Fruit fly (Drosophila melanogaster) whole organism, prepupa: ENCODE measurements around the gene CG4325.

Experiments used
- CG10669 ChIP-seq: fragments of 200-800 bp; sonication (Bioruptor generic); optimal IDR thresholded peaks from 3 replicates; lab custom pipeline; 2018; ENCODE audit warnings: missing biosample characterization, mild to moderate bottlenecking, missing genetic modification characterization, moderate library complexity
- CG11294 ChIP-seq: fragments of 200-800 bp; sonication (Bioruptor generic); IDR thresholded peaks from 2 replicates; pipeline ENCODE4 v1.3.6; 2022; ENCODE audit warnings: missing biosample characterization, missing genetic modification characterization
- CG11762 ChIP-seq: fragments of 200-800 bp; sonication (Bioruptor generic); optimal IDR thresholded peaks from 3 replicates; lab custom pipeline; 2016; ENCODE audit warnings: missing biosample characterization, missing genetic modification characterization; ENCODE audit not compliant: insufficient read depth
- CG11902 ChIP-seq: fragments of 200-800 bp; sonication (Bioruptor generic); optimal IDR thresholded peaks from 3 replicates; lab custom pipeline; 2016; ENCODE audit warnings: missing biosample characterization, missing genetic modification characterization
- CG16779 ChIP-seq: fragments of 200-800 bp; sonication (Bioruptor generic); optimal IDR thresholded peaks from 3 replicates; lab custom pipeline; 2017; ENCODE audit warnings: missing biosample characterization, mild to moderate bottlenecking, missing genetic modification characterization
- CG3032 ChIP-seq: fragments of 200-800 bp; optimal IDR thresholded peaks from 2 replicates; lab custom pipeline; 2019; ENCODE audit warnings: missing biosample characterization, mild to moderate bottlenecking, missing genetic modification characterization, moderate library complexity
- CG31627 ChIP-seq: fragments of 200-800 bp; sonication (Bioruptor generic); optimal IDR thresholded peaks from 3 replicates; lab custom pipeline; 2016; ENCODE audit warnings: missing biosample characterization, missing genetic modification characterization
- CG32006 ChIP-seq: fragments of 200-800 bp; sonication (Bioruptor generic); optimal IDR thresholded peaks from 3 replicates; lab custom pipeline; 2017; ENCODE audit warnings: missing biosample characterization, mild to moderate bottlenecking, missing genetic modification characterization
- CG34406 ChIP-seq: fragments of 200-800 bp; sonication (Bioruptor generic); optimal IDR thresholded peaks from 3 replicates; lab custom pipeline; 2016; ENCODE audit warnings: missing biosample characterization, missing genetic modification characterization
- CG4318 ChIP-seq: fragments of 200-800 bp; sonication (Bioruptor generic); optimal IDR thresholded peaks from 3 replicates; lab custom pipeline; 2017; ENCODE audit warnings: missing biosample characterization, mild to moderate bottlenecking, missing genetic modification characterization
- CG6163 ChIP-seq: fragments of 200-800 bp; sonication (Bioruptor generic); IDR thresholded peaks from 3 replicates; pipeline ENCODE4 v1.3.6; 2022; ENCODE audit warnings: missing biosample characterization, missing genetic modification characterization
- CG6276 ChIP-seq: fragments of 200-800 bp; sonication (Bioruptor generic); optimal IDR thresholded peaks from 2 replicates; lab custom pipeline; 2017; ENCODE audit warnings: missing biosample characterization, mild to moderate bottlenecking, missing genetic modification characterization
- CG6792 ChIP-seq: fragments of 200-800 bp; sonication (Bioruptor generic); optimal IDR thresholded peaks from 3 replicates; lab custom pipeline; 2016; ENCODE audit warnings: missing biosample characterization, missing genetic modification characterization
- CG7368 ChIP-seq: fragments of 200-800 bp; sonication (Bioruptor generic); optimal IDR thresholded peaks from 3 replicates; lab custom pipeline; 2016; ENCODE audit warnings: missing biosample characterization, missing genetic modification characterization
- CG8319 ChIP-seq: fragments of 200-800 bp; sonication (Bioruptor generic); optimal IDR thresholded peaks from 3 replicates; lab custom pipeline; 2016; ENCODE audit warnings: missing biosample characterization, missing genetic modification characterization
- CG9139 ChIP-seq: fragments of 200-800 bp; sonication (Bioruptor generic); optimal IDR thresholded peaks from 3 replicates; lab custom pipeline; 2017; ENCODE audit warnings: missing biosample characterization, mild to moderate bottlenecking, missing genetic modification characterization
- Eip78C ChIP-seq: fragments of 200-800 bp; sonication (Bioruptor generic); peaks from one replicate; lab custom pipeline; 2016; ENCODE audit warnings: missing biosample characterization, missing genetic modification characterization
- Eip93F ChIP-seq: fragments of 200-800 bp; sonication (Bioruptor generic); optimal IDR thresholded peaks from 2 replicates; lab custom pipeline; 2016; ENCODE audit warnings: missing biosample characterization, mild to moderate bottlenecking, missing genetic modification characterization
- Ets21C ChIP-seq: fragments of 200-800 bp; sonication (Bioruptor generic); optimal IDR thresholded peaks from 3 replicates; lab custom pipeline; 2016; ENCODE audit warnings: missing biosample characterization, missing genetic modification characterization
- Ets96B ChIP-seq: fragments of 200-800 bp; optimal IDR thresholded peaks from 2 replicates; lab custom pipeline; 2019; ENCODE audit warnings: missing biosample characterization, mild to moderate bottlenecking, missing genetic modification characterization, moderate library complexity
- Hr39 ChIP-seq: fragments of 200-800 bp; sonication (Bioruptor generic); optimal IDR thresholded peaks from 2 replicates; lab custom pipeline; 2016; ENCODE audit warnings: missing biosample characterization, missing genetic modification characterization
- Hr4 ChIP-seq: fragments of 200-800 bp; sonication (Bioruptor generic); optimal IDR thresholded peaks from 3 replicates; lab custom pipeline; 2016; ENCODE audit warnings: missing biosample characterization, missing genetic modification characterization
- Met ChIP-seq: fragments of 200-800 bp; sonication (Bioruptor generic); optimal IDR thresholded peaks from 3 replicates; lab custom pipeline; 2016; ENCODE audit warnings: missing biosample characterization, missing genetic modification characterization
- OdsH ChIP-seq: fragments of 200-800 bp; sonication (Bioruptor generic); optimal IDR thresholded peaks from 3 replicates; lab custom pipeline; 2016; ENCODE audit warnings: missing biosample characterization, missing genetic modification characterization
- Sox102F ChIP-seq: fragments of 200-800 bp; sonication (Bioruptor generic); optimal IDR thresholded peaks from 2 replicates; lab custom pipeline; 2016; ENCODE audit warnings: missing biosample characterization, mild to moderate bottlenecking, missing genetic modification characterization
- Sox14 ChIP-seq: fragments of 200-800 bp; sonication (Bioruptor generic); optimal IDR thresholded peaks from 3 replicates; lab custom pipeline; 2016; ENCODE audit warnings: missing biosample characterization, missing genetic modification characterization
- Sox15 ChIP-seq: fragments of 200-800 bp; sonication (Bioruptor generic); optimal IDR thresholded peaks from 3 replicates; lab custom pipeline; 2016; ENCODE audit warnings: missing biosample characterization, missing genetic modification characterization
- acj6 ChIP-seq: fragments of 200-800 bp; sonication (Bioruptor generic); optimal IDR thresholded peaks from 3 replicates; lab custom pipeline; 2016; ENCODE audit warnings: missing biosample characterization, missing genetic modification characterization
- cyc ChIP-seq: fragments of 200-800 bp; sonication (Bioruptor generic); optimal IDR thresholded peaks from 3 replicates; lab custom pipeline; 2016; ENCODE audit warnings: missing biosample characterization, missing genetic modification characterization
- dsx ChIP-seq: fragments of 200-800 bp; optimal IDR thresholded peaks from 3 replicates; lab custom pipeline; 2019; ENCODE audit warnings: missing biosample characterization, mild to moderate bottlenecking, missing genetic modification characterization, moderate library complexity; ENCODE audit not compliant: poor library complexity, severe bottlenecking
- eg ChIP-seq: fragments of 200-800 bp; sonication (Bioruptor generic); IDR thresholded peaks from 3 replicates; pipeline ENCODE4 v1.3.6; 2022; ENCODE audit warnings: missing biosample characterization, missing genetic modification characterization
- esn ChIP-seq: fragments of 200-800 bp; sonication (Bioruptor generic); optimal IDR thresholded peaks from 2 replicates; lab custom pipeline; 2016; ENCODE audit warnings: missing biosample characterization, mild to moderate bottlenecking, missing genetic modification characterization, moderate library complexity
- fd85E ChIP-seq: fragments of 200-800 bp; sonication (Bioruptor generic); optimal IDR thresholded peaks from 3 replicates; lab custom pipeline; 2016; ENCODE audit warnings: missing biosample characterization, missing genetic modification characterization
- fkh ChIP-seq: fragments of 200-800 bp; sonication (Bioruptor generic); optimal IDR thresholded peaks from 3 replicates; lab custom pipeline; 2017; ENCODE audit warnings: missing biosample characterization, mild to moderate bottlenecking, missing genetic modification characterization, moderate library complexity
- lz ChIP-seq: fragments of 200-800 bp; sonication (Bioruptor generic); optimal IDR thresholded peaks from 3 replicates; lab custom pipeline; 2016; ENCODE audit warnings: missing biosample characterization, missing genetic modification characterization
- net ChIP-seq: fragments of 200-800 bp; sonication (Bioruptor generic); optimal IDR thresholded peaks from 3 replicates; lab custom pipeline; 2016; ENCODE audit warnings: missing biosample characterization, missing genetic modification characterization
- pdm3 ChIP-seq: fragments of 200-800 bp; sonication (Bioruptor generic); optimal IDR thresholded peaks from 3 replicates; lab custom pipeline; 2016; ENCODE audit warnings: missing biosample characterization, missing genetic modification characterization
- svp ChIP-seq: fragments of 200-800 bp; sonication (Bioruptor generic); peaks from one replicate; lab custom pipeline; 2016; ENCODE audit warnings: missing biosample characterization, missing genetic modification characterization
- topi ChIP-seq: fragments of 200-800 bp; sonication (Bioruptor generic); optimal IDR thresholded peaks from 3 replicates; lab custom pipeline; 2016; ENCODE audit warnings: missing biosample characterization, missing genetic modification characterization
- vri ChIP-seq: fragments of 200-800 bp; sonication (Bioruptor generic); optimal IDR thresholded peaks from 3 replicates; lab custom pipeline; 2016; ENCODE audit warnings: missing biosample characterization, mild to moderate bottlenecking, missing genetic modification characterization

The CG4325 gene

DNA sequence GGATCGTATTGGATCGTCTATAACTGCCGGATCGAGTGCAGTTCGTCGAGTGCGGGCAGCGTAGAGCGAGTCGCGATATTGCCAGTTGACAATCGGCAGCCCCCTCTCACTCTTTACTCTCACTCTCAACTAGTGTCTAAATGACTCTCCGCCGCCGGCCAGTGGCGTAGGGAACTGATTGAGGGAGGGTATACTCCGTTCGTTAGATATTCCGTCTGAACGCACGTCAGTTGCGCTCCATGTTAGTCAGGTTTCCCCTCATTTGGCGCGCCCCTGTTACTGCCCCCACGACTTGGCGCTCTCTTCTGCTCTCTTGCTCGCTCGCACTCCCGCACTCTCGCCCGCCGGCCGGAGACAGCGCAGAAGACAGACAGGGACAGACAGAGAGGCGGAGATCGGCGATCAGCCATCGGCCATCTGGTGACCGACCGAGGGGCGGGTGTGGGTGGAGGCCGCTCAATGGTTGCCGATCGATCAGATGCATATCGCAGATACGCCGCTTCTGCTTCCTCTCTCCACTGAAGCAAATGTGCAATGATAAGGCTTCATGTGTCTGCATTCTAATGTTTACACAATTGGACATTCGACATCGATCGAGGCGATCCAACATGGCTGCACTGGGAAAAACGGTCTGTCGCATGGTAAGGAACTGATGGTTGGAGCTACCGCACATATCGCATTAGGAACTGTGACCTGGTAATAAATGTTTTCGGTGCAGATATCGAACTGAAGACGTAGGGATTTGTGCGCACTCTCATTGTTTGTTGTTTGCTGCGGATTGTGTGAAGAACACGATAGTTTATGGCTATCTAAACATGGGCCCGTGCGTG is 6.7 kb upstream of the CG4325 start, which contains the start of gene moody (continued):
- TF ChIP-seq CG6163: peak; percentile 99
- peak; percentile 92 for TF ChIP-seq CG6276 (GFP tag; lab: Kevin White, UChicago)
- peak; percentile 90 for TF ChIP-seq OdsH (GFP tag; lab: Kevin White, UChicago)
- TF ChIP-seq CG11762 (GFP tag; lab: Kevin White, UChicago): peak; percentile 82
- TF ChIP-seq Hr39 (GFP tag; lab: Kevin White, UChicago): peak; percentile 93
- peak; percentile 93 for TF ChIP-seq lz (GFP tag; lab: Kevin White, UChicago)
- peak; percentile 95 for TF ChIP-seq Hr4 (GFP tag; lab: Kevin White, UChicago)
- peak; percentile 83 for TF ChIP-seq CG9139 (GFP tag; lab: Kevin White, UChicago)
- peak; percentile 95 for TF ChIP-seq net (GFP tag; lab: Kevin White, UChicago)
- TF ChIP-seq dsx (GFP tag; lab: Kevin White, UChicago): peak; percentile 82
- TF ChIP-seq Ets96B (tag; lab: Kevin White, UChicago): peak; percentile 88
- TF ChIP-seq CG10669 (GFP tag; lab: Kevin White, UChicago): peak; percentile 90
- peak; percentile 93 for TF ChIP-seq CG4318 (GFP tag; lab: Kevin White, UChicago)
- TF ChIP-seq topi (GFP tag; lab: Kevin White, UChicago): peak; percentile 91
- peak; percentile 96 for TF ChIP-seq pdm3 (GFP tag; lab: Kevin White, UChicago)
- peak; percentile 94 for TF ChIP-seq CG32006

DNA sequence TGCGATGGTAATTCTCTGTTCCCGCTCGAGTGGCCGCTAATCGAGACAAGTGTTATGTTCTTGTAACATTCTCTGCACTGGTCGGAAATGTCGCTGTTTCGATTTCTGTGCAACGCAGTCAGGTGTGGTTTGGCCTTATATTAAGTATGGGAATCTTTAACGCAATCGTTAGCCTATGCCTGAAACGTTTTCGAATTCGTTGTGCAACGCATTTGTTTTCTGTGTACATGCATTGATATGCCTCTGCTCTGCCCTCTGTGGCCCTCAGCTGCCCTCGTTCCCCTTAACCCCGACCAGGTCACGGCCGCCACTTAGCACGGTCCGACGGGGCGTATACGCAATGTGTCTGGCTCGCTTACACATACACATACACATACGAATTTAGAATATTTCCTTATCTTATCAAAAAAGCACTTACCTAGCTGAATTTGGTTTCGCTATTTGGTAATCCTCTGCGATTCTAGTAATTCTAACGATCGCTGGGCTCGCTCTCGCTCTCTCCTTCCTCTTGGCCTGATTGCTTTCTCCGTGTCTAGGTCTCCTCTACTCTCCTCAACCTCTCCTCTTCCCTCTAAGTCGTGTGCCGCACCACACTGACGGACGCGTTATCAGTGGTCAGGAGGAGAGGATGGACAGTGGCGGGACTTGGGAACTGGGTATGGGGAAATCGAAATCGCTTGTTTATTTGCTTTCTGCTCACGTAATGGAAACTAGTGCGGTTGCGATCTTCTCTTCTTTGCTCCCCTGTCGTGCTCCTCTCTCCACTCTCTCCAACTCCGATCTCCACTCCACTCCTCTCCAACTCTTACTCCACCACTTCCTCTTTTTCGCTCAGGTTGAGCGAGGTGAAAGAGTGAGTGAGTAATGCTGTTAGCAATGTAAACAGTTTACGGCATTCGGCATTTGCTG is 5.4 kb upstream of the CG4325 start:
- TF ChIP-seq Eip78C (peak; percentile 33), fkh (GFP tag; lab: Kevin White, UChicago) (peak; percentile 51), Met (peak; percentile 31), esn (GFP tag; lab: Kevin White, UChicago) (no peak), CG11762 (GFP tag; lab: Kevin White, UChicago) (no peak), vri (GFP tag; lab: Kevin White, UChicago) (peak; percentile 87), Ets21C (GFP tag; lab: Kevin White, UChicago) (no peak), fd85E (GFP tag; lab: Kevin White, UChicago) (no peak), svp (peak; percentile 70)

DNA sequence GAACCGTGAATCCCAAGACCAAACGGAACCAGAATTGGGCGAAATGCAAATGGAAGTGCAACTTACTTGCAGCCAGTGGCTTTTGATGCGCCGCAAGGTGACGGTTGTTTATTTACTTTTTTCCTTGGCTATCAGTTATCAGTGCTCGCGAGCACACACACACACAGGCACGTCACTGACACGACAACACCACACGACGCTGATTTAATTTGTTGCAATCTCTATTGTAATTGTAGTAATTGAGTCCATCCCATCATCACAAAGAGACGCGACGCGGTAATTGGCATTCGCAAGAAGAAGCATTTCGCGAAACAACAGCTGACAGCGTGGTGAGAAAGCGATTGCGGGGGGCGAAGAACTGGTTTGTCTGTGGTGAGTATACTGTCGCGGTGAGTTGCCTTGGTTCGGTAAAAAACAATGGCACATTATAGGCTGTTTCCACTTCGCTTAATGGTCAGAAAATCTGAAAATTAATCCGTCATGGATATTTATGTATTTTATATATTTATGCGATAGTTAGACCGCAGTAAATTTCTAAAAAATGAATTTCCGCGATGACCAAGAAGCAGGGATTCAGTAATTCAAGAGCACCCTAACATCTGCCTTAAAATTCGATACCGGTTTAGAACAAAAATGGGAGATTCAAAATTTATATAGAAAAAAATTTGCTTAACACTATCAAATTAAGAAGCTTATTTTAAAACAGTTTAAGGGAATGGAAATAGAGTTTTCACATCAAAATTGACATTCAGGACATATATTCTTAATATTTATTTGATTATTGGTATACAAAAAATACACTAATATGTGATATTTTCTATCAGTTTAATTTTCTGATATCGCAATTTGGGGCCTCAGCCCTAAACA is 1.4 kb downstream of the CG4325 start, which contains the start of the genes Actn and usp:
TSS of gene Actn (minus strand) at position 331 of the 867 bp plus-strand sequence.
TSS of gene usp (minus strand) at position 331 of the 867 bp plus-strand sequence.
- peak; percentile 21 for TF ChIP-seq CG6792 (GFP tag; lab: Kevin White, UChicago)
- no peak for TF ChIP-seq CG11762 (GFP tag; lab: Kevin White, UChicago)
- TF ChIP-seq CG11902 (GFP tag; lab: Kevin White, UChicago): no peak
- TF ChIP-seq cyc (GFP tag; lab: Kevin White, UChicago): peak; percentile 37
- TF ChIP-seq CG11294 (GFP tag; lab: Robert Waterston, UW): no peak
- TF ChIP-seq CG7368 (GFP tag; lab: Kevin White, UChicago): no peak
- peak; percentile 19 for TF ChIP-seq vri (GFP tag; lab: Kevin White, UChicago)
- TF ChIP-seq Sox14 (GFP tag; lab: Kevin White, UChicago): peak; percentile 64
- peak; percentile 32 for TF ChIP-seq lz (GFP tag; lab: Kevin White, UChicago)
- peak; percentile 40 for TF ChIP-seq CG31627 (GFP tag; lab: Kevin White, UChicago)
- peak; percentile 32 for TF ChIP-seq topi (GFP tag; lab: Kevin White, UChicago)
- peak; percentile 11 for TF ChIP-seq fkh (GFP tag; lab: Kevin White, UChicago)
- peak; percentile 44 for TF ChIP-seq pdm3 (GFP tag; lab: Kevin White, UChicago)
- TF ChIP-seq OdsH (GFP tag; lab: Kevin White, UChicago): peak; percentile 38
- TF ChIP-seq acj6 (GFP tag; lab: Kevin White, UChicago): peak; percentile 12
- no peak for TF ChIP-seq CG8319 (GFP tag; lab: Kevin White, UChicago)
- no peak for TF ChIP-seq CG6276 (GFP tag; lab: Kevin White, UChicago)
- TF ChIP-seq CG3032 (tag; lab: Kevin White, UChicago): peak; percentile 37
- no peak for TF ChIP-seq CG34406 (GFP tag; lab: Kevin White, UChicago)
- TF ChIP-seq CG16779 (tag; lab: Kevin White, UChicago): peak; percentile 44
- peak; percentile 96 for TF ChIP-seq dsx (GFP tag; lab: Kevin White, UChicago)
- peak; percentile 49; the same call in 2 of the 3 replicates for TF ChIP-seq eg (GFP tag; lab: Robert Waterston, UW)
- no peak for TF ChIP-seq Sox15 (GFP tag; lab: Kevin White, UChicago)
- TF ChIP-seq Eip93F (GFP tag; lab: Kevin White, UChicago): no peak
- TF ChIP-seq Sox102F (GFP tag; lab: Kevin White, UChicago): peak; percentile 50
- TF ChIP-seq Eip78C: peak; percentile 78
- TF ChIP-seq Ets21C (GFP tag; lab: Kevin White, UChicago): no peak
